Fruit fly (Drosophila melanogaster): Measurements from ENCODE around the gene sfl.

dm6 chr3L:6496053-6496921, 807 bp downstream of the sfl start:
- TF ChIP-seq Jra (GFP tag; optimal IDR thresholded peaks at IDR 0.05) (peak; percentile 8), dmrt93B (GFP tag; optimal IDR thresholded peaks at IDR 0.05) (no peak)
